Worm (Caenorhabditis elegans) whole organism, L4 larva: ENCODE results near the gene F42A10.6.

ENCODE experiments used
- aha-1 ChIP-seq: fragments of 150-350 bp; peaks from one replicate; lab custom pipeline; 2014; ENCODE audit warnings: missing biosample characterization, missing genetic modification characterization
- ama-1 ChIP-seq: fragments of 150-350 bp; optimal IDR thresholded peaks from 2 replicates; lab custom pipeline; 2014; ENCODE audit warnings: inconsistent platforms, mixed read lengths
- lin-39 ChIP-seq: fragments of 150-350 bp; optimal IDR thresholded peaks from 2 replicates; lab custom pipeline; 2014; ENCODE audit warnings: missing biosample characterization, missing genetic modification reagents, missing genetic modification characterization
- madf-9 ChIP-seq: fragments of 200-800 bp; sonication (Bioruptor generic); conservative IDR thresholded peaks from 2 replicates; pipeline ENCODE4 v1.3.6; 2022; ENCODE audit warnings: missing genetic modification reagents, missing genetic modification characterization, missing compliant biosample characterization
- nhr-11 ChIP-seq: fragments of 150-350 bp; optimal IDR thresholded peaks from 2 replicates; lab custom pipeline; 2014; ENCODE audit warnings: missing biosample characterization, missing genetic modification characterization
- nhr-76 ChIP-seq: fragments of 150-350 bp; optimal IDR thresholded peaks from 2 replicates; lab custom pipeline; 2014; ENCODE audit warnings: missing biosample characterization, missing genetic modification characterization
- unc-39 ChIP-seq: sonication (generic microtip); optimal IDR thresholded peaks from 2 replicates; lab custom pipeline; 2017; ENCODE audit warnings: missing biosample characterization, missing genetic modification characterization
- zfp-2 ChIP-seq: sonication (generic microtip); optimal IDR thresholded peaks from 2 replicates; lab custom pipeline; 2016; ENCODE audit warnings: mild to moderate bottlenecking, missing genetic modification characterization, missing compliant biosample characterization

DNA sequence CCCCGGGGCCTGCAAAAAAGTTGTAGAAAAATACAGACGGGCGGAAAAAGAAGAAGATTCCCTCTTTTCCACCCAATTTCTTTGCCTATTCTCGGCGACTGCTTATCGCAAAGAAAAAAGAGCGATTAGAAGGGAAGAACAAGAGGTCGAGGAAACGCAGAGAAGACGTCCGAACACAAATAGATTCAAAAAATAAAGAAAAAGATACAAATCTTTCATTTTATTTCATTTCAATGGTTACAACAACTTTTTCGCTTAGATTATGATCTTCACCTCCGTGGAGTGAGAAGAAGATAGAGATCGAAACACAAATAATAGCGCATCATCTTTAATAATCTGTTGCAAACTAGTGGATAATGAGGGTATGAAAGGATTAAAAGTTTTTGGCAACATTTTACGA lies 44.6 kb downstream of the F42A10.6 start:
- TF ChIP-seq aha-1 (no peak), nhr-11 (tag; lab: Kevin White, UChicago) (no peak), madf-9 (no peak), ama-1 (no peak), nhr-76 (no peak), lin-39 (tag; lab: Kevin White, UChicago) (no peak), zfp-2 (tag; lab: Kevin White, UChicago) (no peak), unc-39 (tag; lab: Kevin White, UChicago) (no peak)
